Worm (Caenorhabditis elegans) whole organism, L3 larva: ENCODE data around the gene ncs-3.

Experiments
- ama-1 ChIP-seq: fragments of 150-350 bp; optimal IDR thresholded peaks from 2 replicates; lab custom pipeline; 2018
- elt-3 ChIP-seq, 3 experiments: fragments of 150-350 bp in 1 of 3; sonication (generic microtip) in 2 of 3; optimal IDR thresholded peaks; 2 replicates in 2 of 3; 4 replicates in 1 of 3; lab custom pipeline; 2014 to 2017; ENCODE audit warnings: missing biosample characterization in 3 of 3, missing genetic modification characterization in 3 of 3
- fkh-10 ChIP-seq: sonication (generic microtip); optimal IDR thresholded peaks from 2 replicates; lab custom pipeline; 2017; ENCODE audit warnings: missing biosample characterization, missing genetic modification reagents, missing genetic modification characterization
- jun-1 ChIP-seq: fragments of 150-350 bp; optimal IDR thresholded peaks from 2 replicates; lab custom pipeline; 2014; ENCODE audit warnings: missing biosample characterization, missing genetic modification reagents, missing genetic modification characterization
- lin-15B ChIP-seq: fragments of 150-350 bp; optimal IDR thresholded peaks from 2 replicates; lab custom pipeline; 2014; ENCODE audit warnings: missing biosample characterization, missing genetic modification characterization
- lin-39 ChIP-seq: fragments of 150-350 bp; optimal IDR thresholded peaks from 2 replicates; lab custom pipeline; 2018; ENCODE audit warnings: missing biosample characterization, missing genetic modification reagents, missing genetic modification characterization
- nfya-1 ChIP-seq: sonication (generic microtip); optimal IDR thresholded peaks from 2 replicates; lab custom pipeline; 2017; ENCODE audit warnings: missing genetic modification characterization, mild to moderate bottlenecking, missing compliant biosample characterization, antibody characterized with exemption, moderate library complexity; ENCODE audit not compliant: insufficient read depth
- nhr-11 ChIP-seq: fragments of 150-350 bp; optimal IDR thresholded peaks from 2 replicates; lab custom pipeline; 2014; ENCODE audit warnings: missing biosample characterization, missing genetic modification characterization
- nhr-43 ChIP-seq: sonication (generic microtip); optimal IDR thresholded peaks from 2 replicates; lab custom pipeline; 2016; ENCODE audit warnings: mild to moderate bottlenecking, missing genetic modification characterization, missing compliant biosample characterization; ENCODE audit not compliant: poor library complexity, severe bottlenecking
- nhr-77 ChIP-seq: fragments of 150-350 bp; optimal IDR thresholded peaks from 2 replicates; lab custom pipeline; 2014; ENCODE audit warnings: missing biosample characterization, missing genetic modification characterization
- skn-1 ChIP-seq: fragments of 150-350 bp; optimal IDR thresholded peaks from 2 replicates; lab custom pipeline; 2014; ENCODE audit warnings: missing biosample characterization, missing genetic modification characterization
- unc-62 ChIP-seq: fragments of 150-350 bp; sonication (generic microtip); optimal IDR thresholded peaks from 4 replicates; lab custom pipeline; 2014; ENCODE audit warnings: missing biosample characterization, missing genetic modification reagents, missing genetic modification characterization

DNA sequence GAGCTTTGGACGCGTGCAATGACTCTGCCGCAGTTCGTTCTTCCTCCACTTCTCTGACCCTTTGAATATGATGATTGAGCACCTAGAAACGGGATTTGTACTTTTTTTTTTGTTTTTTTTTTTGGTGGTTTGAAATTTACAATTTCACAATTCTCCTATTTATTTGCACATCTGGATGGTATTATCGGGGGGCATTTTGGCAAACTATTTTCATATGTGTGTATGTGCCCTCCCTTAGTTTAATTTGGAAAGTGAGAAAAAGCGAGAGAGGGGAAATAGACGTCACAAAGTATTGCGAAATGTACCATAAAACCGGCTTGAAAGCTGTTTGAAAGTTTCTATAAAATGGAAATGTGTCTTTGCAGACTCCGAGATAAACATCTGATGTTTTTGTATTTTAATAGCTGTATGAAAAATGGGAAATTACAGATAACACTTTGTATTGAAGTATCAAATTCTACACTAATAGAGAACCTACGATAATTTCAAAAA is 32.6 kb downstream of the ncs-3 start:
- TF ChIP-seq lin-39: no peak
- TF ChIP-seq nhr-77 (tag; lab: Kevin White, UChicago): no peak
- no peak for TF ChIP-seq jun-1 (tag; lab: Kevin White, UChicago)
- no peak for TF ChIP-seq nhr-11
- TF ChIP-seq fkh-10 (GFP tag; lab: Kevin White, UChicago): no peak
- peak; percentile 12 for TF ChIP-seq nfya-1 (tag; lab: Kevin White, UChicago)
- no peak for TF ChIP-seq lin-15B (tag; lab: Kevin White, UChicago)
- TF ChIP-seq ama-1 (lab: Kevin White, UChicago): no peak
- no peak for TF ChIP-seq elt-3 (tag; optimal IDR thresholded peaks at IDR 0.05; lab: Kevin White, UChicago)
- TF ChIP-seq nhr-43 (tag; lab: Kevin White, UChicago): no peak
- no peak for TF ChIP-seq skn-1 (tag; lab: Kevin White, UChicago)
- no peak for TF ChIP-seq unc-62 (GFP tag; lab: Kevin White, UChicago)
